Fruit fly (Drosophila melanogaster): ENCODE measurements around the gene spz.

DNA sequence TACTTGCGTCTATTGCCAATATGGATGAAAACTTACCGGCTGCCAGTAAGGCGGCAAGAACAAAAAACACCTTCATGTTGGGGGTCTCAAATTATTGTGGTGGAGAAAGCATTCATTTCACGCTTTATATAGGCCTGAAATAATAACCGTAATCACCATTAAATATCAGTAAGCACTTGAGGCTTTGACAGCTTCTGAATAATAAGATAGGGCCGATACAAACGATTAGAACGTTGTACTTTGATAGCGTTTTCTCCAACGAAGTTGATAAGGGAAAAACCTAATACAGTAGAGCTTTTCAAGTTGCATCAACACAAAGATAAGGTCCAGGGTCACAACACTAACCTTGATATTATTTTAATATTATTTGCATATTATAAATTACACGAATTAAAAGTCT is 48.6 kb downstream of the spz start, which contains the start of gene CG6283:
- TF ChIP-seq CG8478 (optimal IDR thresholded peaks at IDR 0.05) (no peak), CTCF (optimal IDR thresholded peaks at IDR 0.05) (no peak)

All from S2 (cell line).